Worm (Caenorhabditis elegans): ENCODE measurements around the gene lpr-7.

DNA sequence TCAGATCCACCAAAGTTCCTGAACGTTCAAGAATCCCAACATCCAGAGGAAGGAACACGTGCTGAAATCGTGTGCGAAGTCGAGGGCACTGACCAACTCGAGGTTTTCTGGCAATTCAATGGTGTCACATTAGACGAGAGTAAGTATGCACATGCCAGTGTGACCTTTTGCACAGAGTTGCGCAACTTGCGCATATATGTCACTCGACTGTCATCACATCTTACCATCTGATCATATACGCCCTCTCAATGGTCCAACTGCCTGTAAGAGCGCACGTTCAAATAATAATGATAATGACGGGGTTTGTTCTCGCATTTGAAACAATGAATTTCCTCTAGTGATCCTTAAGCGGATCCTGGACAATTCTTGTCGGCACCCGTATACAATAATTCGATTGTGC is 40.3 kb downstream of the lpr-7 start:
- TF ChIP-seq ztf-26 (tag; optimal IDR thresholded peaks at IDR 0.05) (no peak), aptf-2 (GFP tag; conservative IDR thresholded peaks at IDR 0.05) (no peak), nfyb-1 (GFP tag; IDR thresholded peaks at IDR 0.05) (no peak), snpc-4 (GFP tag; optimal IDR thresholded peaks at IDR 0.05) (no peak), snpc-4 (tag; optimal IDR thresholded peaks at IDR 0.05) (no peak), dpl-1 (GFP tag; optimal IDR thresholded peaks at IDR 0.05) (no peak), dox-1 (GFP tag; IDR thresholded peaks at IDR 0.05) (no peak), Y79H2A.3 (GFP tag; conservative IDR thresholded peaks at IDR 0.05) (no peak), atf-7 (tag; optimal IDR thresholded peaks at IDR 0.05) (no peak), ZK185.1 (tag; optimal IDR thresholded peaks at IDR 0.05; ENCODE audit: poor library complexity, severe bottlenecking) (no peak)

Measured in whole organism, young adult.